Fruit fly (Drosophila melanogaster) whole organism, prepupa: ENCODE data around the gene CG6830.

Experiments used
- CG34406 ChIP-seq: fragments of 200-800 bp; sonication (Bioruptor generic); optimal IDR thresholded peaks from 3 replicates; lab custom pipeline; 2016; ENCODE audit warnings: missing biosample characterization, missing genetic modification characterization
- cyc ChIP-seq: fragments of 200-800 bp; sonication (Bioruptor generic); optimal IDR thresholded peaks from 3 replicates; lab custom pipeline; 2016; ENCODE audit warnings: missing biosample characterization, missing genetic modification characterization

dm6 chr3R:11665508-11665907 lies 18.6 kb downstream of the CG6830 start:
- TF ChIP-seq CG34406 (GFP tag; lab: Kevin White, UChicago) = no peak
- TF ChIP-seq cyc (GFP tag; lab: Kevin White, UChicago) = peak; percentile 13
